Fruit fly (Drosophila melanogaster) whole organism, embryonic: ENCODE data around the gene CG13360.
A peak's percentile ranks its signal among the peaks of the same experiment; 100 is the strongest.

Experiments
- Antp ChIP-seq: fragments of 200-800 bp; sonication (Bioruptor generic); optimal IDR thresholded peaks from 3 replicates; lab custom pipeline; 2016; ENCODE audit warnings: missing biosample characterization, missing genetic modification characterization
- CG10543 ChIP-seq: fragments of 200-800 bp; sonication (Bioruptor generic); optimal IDR thresholded peaks from 3 replicates; lab custom pipeline; 2017; ENCODE audit warnings: missing biosample characterization, mild to moderate bottlenecking, missing genetic modification characterization, moderate library complexity
- CG12236 ChIP-seq: fragments of 200-800 bp; sonication (Bioruptor generic); optimal IDR thresholded peaks from 2 replicates; lab custom pipeline; 2016; ENCODE audit warnings: missing biosample characterization, missing genetic modification characterization
- CG12744 ChIP-seq: fragments of 200-800 bp; sonication (Bioruptor generic); optimal IDR thresholded peaks from 2 replicates; lab custom pipeline; 2016; ENCODE audit warnings: missing biosample characterization, missing genetic modification characterization
- CG15601 ChIP-seq: fragments of 200-800 bp; sonication (Bioruptor generic); optimal IDR thresholded peaks from 3 replicates; lab custom pipeline; 2019; ENCODE audit warnings: missing biosample characterization, mild to moderate bottlenecking, missing genetic modification characterization, moderate library complexity
- CG17186 ChIP-seq: fragments of 200-800 bp; sonication (Bioruptor generic); optimal IDR thresholded peaks from 3 replicates; lab custom pipeline; 2017; ENCODE audit warnings: missing biosample characterization, missing genetic modification reagents, missing genetic modification characterization
- CG18764 ChIP-seq: fragments of 200-800 bp; sonication (Bioruptor generic); optimal IDR thresholded peaks from 3 replicates; lab custom pipeline; 2016; ENCODE audit warnings: missing biosample characterization, missing genetic modification characterization
- CG30403 ChIP-seq: fragments of 200-800 bp; sonication (Bioruptor generic); optimal IDR thresholded peaks from 3 replicates; lab custom pipeline; 2016; ENCODE audit warnings: missing biosample characterization, missing genetic modification characterization
- CG33213 ChIP-seq: fragments of 200-800 bp; sonication (Bioruptor generic); optimal IDR thresholded peaks from 3 replicates; lab custom pipeline; 2016; ENCODE audit warnings: missing biosample characterization, missing genetic modification characterization
- CG34224 ChIP-seq: fragments of 200-800 bp; sonication (Bioruptor generic); IDR thresholded peaks from 3 replicates; pipeline ENCODE4 v1.3.6; 2022; ENCODE audit warnings: missing biosample characterization, missing genetic modification characterization; ENCODE audit not compliant: partially characterized antibody
- CG43689 ChIP-seq: fragments of 200-800 bp; sonication (Bioruptor generic); IDR thresholded peaks from 2 replicates; pipeline ENCODE4 v1.3.6; 2022; ENCODE audit warnings: missing biosample characterization, missing genetic modification characterization
- CG6272 ChIP-seq: fragments of 200-800 bp; sonication (Bioruptor generic); IDR thresholded peaks from 2 replicates; pipeline ENCODE4 v1.3.6; 2022; ENCODE audit warnings: missing biosample characterization, missing genetic modification characterization
- CG8290 ChIP-seq, 3 experiments: fragments of 200-800 bp; sonication (Bioruptor generic); optimal IDR thresholded peaks; 2 replicates each; lab custom pipeline; 2016 to 2019; ENCODE audit warnings: missing biosample characterization in 3 of 3, missing genetic modification characterization in 3 of 3, mild to moderate bottlenecking in 2 of 3, moderate library complexity in 1 of 3
- CrebB ChIP-seq: fragments of 200-800 bp; sonication (Bioruptor generic); optimal IDR thresholded peaks from 3 replicates; lab custom pipeline; 2018; ENCODE audit warnings: missing biosample characterization, mild to moderate bottlenecking, missing genetic modification characterization
- Deaf1 ChIP-seq: fragments of 200-800 bp; optimal IDR thresholded peaks from 3 replicates; lab custom pipeline; 2019; ENCODE audit warnings: missing biosample characterization, mild to moderate bottlenecking, missing genetic modification characterization, moderate library complexity
- Elba2 ChIP-seq: fragments of 200-800 bp; sonication (Bioruptor generic); optimal IDR thresholded peaks from 3 replicates; lab custom pipeline; 2016; ENCODE audit warnings: missing biosample characterization, missing genetic modification characterization
- Fer1 ChIP-seq: fragments of 200-800 bp; sonication (Bioruptor generic); optimal IDR thresholded peaks from 2 replicates; lab custom pipeline; 2017; ENCODE audit warnings: missing biosample characterization, mild to moderate bottlenecking, missing genetic modification characterization
- HmgZ ChIP-seq: fragments of 200-800 bp; sonication (Bioruptor generic); optimal IDR thresholded peaks from 2 replicates; lab custom pipeline; 2018; ENCODE audit warnings: missing biosample characterization, mild to moderate bottlenecking, missing genetic modification characterization
- Myb ChIP-seq: fragments of 200-800 bp; sonication (Bioruptor generic); optimal IDR thresholded peaks from 2 replicates; lab custom pipeline; 2016; ENCODE audit warnings: missing biosample characterization, missing genetic modification characterization
- NC2β ChIP-seq: fragments of 200-800 bp; sonication (Bioruptor generic); optimal IDR thresholded peaks from 2 replicates; lab custom pipeline; 2016; ENCODE audit warnings: missing biosample characterization, missing genetic modification characterization
- Nf-YC ChIP-seq: fragments of 200-800 bp; optimal IDR thresholded peaks from 3 replicates; lab custom pipeline; 2019; ENCODE audit warnings: missing biosample characterization, mild to moderate bottlenecking, missing genetic modification characterization, moderate library complexity
- Side ChIP-seq: fragments of 200-800 bp; sonication (Bioruptor generic); optimal IDR thresholded peaks from 2 replicates; lab custom pipeline; 2016; ENCODE audit warnings: missing biosample characterization, missing genetic modification characterization
- Sin3A ChIP-seq: fragments of >200 bp; optimal IDR thresholded peaks from 2 replicates; lab custom pipeline; 2018
- Sry-β ChIP-seq: fragments of 200-800 bp; sonication (Bioruptor generic); optimal IDR thresholded peaks from 2 replicates; lab custom pipeline; 2018; ENCODE audit warnings: missing biosample characterization, mild to moderate bottlenecking, missing genetic modification characterization, moderate library complexity
- ab ChIP-seq: fragments of 200-800 bp; sonication (Bioruptor generic); optimal IDR thresholded peaks from 2 replicates; lab custom pipeline; 2016; ENCODE audit warnings: missing biosample characterization, missing genetic modification characterization
- caup ChIP-seq: fragments of 200-800 bp; sonication (Bioruptor generic); optimal IDR thresholded peaks from 3 replicates; lab custom pipeline; 2017; ENCODE audit warnings: missing biosample characterization, mild to moderate bottlenecking, missing genetic modification characterization, moderate library complexity; ENCODE audit not compliant: severe bottlenecking
- chinmo ChIP-seq: fragments of 200-800 bp; sonication (Bioruptor generic); IDR thresholded peaks from 4 replicates; pipeline ENCODE4 v1.3.6; 2022; ENCODE audit warnings: missing biosample characterization, missing genetic modification characterization; ENCODE audit not compliant: partially characterized antibody
- crol ChIP-seq: fragments of 200-800 bp; sonication (Bioruptor generic); IDR thresholded peaks from 2 replicates; pipeline ENCODE4 v1.3.6; 2022; ENCODE audit warnings: missing biosample characterization, missing genetic modification characterization
- cwo ChIP-seq: fragments of 200-800 bp; sonication (Bioruptor generic); optimal IDR thresholded peaks from 3 replicates; lab custom pipeline; 2017; ENCODE audit warnings: missing biosample characterization, missing genetic modification characterization, mild to moderate bottlenecking, moderate library complexity, missing genetic modification reagents
- dati ChIP-seq: fragments of 200-800 bp; sonication (Bioruptor generic); IDR thresholded peaks from 2 replicates; pipeline ENCODE4 v1.3.6; 2022; ENCODE audit warnings: missing biosample characterization, missing genetic modification characterization
- exex ChIP-seq: fragments of 200-800 bp; sonication (Bioruptor generic); optimal IDR thresholded peaks from 4 replicates; lab custom pipeline; 2018; ENCODE audit warnings: missing biosample characterization, mild to moderate bottlenecking, missing genetic modification characterization, moderate library complexity
- eyg ChIP-seq: fragments of 200-800 bp; sonication (Bioruptor generic); optimal IDR thresholded peaks from 3 replicates; lab custom pipeline; 2016; ENCODE audit warnings: missing biosample characterization, missing genetic modification characterization
- ftz-f1 ChIP-seq: fragments of 200-800 bp; sonication (Bioruptor generic); optimal IDR thresholded peaks from 2 replicates; lab custom pipeline; 2016; ENCODE audit warnings: missing biosample characterization, missing genetic modification characterization
- grn ChIP-seq: fragments of 200-800 bp; sonication (Bioruptor generic); optimal IDR thresholded peaks from 3 replicates; lab custom pipeline; 2017; ENCODE audit warnings: missing biosample characterization, missing genetic modification characterization
- gsb ChIP-seq: fragments of 200-800 bp; sonication (Bioruptor generic); IDR thresholded peaks from 2 replicates; pipeline ENCODE4 v1.3.6; 2022; ENCODE audit warnings: missing biosample characterization, missing genetic modification characterization
- lab ChIP-seq: fragments of 200-800 bp; sonication (Bioruptor generic); optimal IDR thresholded peaks from 3 replicates; lab custom pipeline; 2017; ENCODE audit warnings: missing biosample characterization, missing genetic modification characterization, mild to moderate bottlenecking, moderate library complexity, missing genetic modification reagents
- lov ChIP-seq, 2 experiments: fragments of 200-800 bp in 1 of 2; fragments of >200 bp in 1 of 2; sonication (Bioruptor generic) in 1 of 2; IDR thresholded peaks in 1 of 2; optimal IDR thresholded peaks in 1 of 2; 2 replicates in 1 of 2; 3 replicates in 1 of 2; pipeline versions ENCODE4 v1.3.6 to Lab custom; 2017 to 2022; ENCODE audit warnings: missing biosample characterization in 1 of 2, missing genetic modification characterization in 1 of 2
- mirr ChIP-seq: fragments of 200-800 bp; sonication (Bioruptor generic); optimal IDR thresholded peaks from 3 replicates; lab custom pipeline; 2018; ENCODE audit warnings: missing biosample characterization, mild to moderate bottlenecking, missing genetic modification characterization
- p53 ChIP-seq: fragments of 200-800 bp; sonication (Bioruptor generic); optimal IDR thresholded peaks from 2 replicates; lab custom pipeline; 2016; ENCODE audit warnings: missing biosample characterization, missing genetic modification characterization
- peb ChIP-seq: fragments of 200-800 bp; sonication (Bioruptor generic); IDR thresholded peaks from 2 replicates; pipeline ENCODE4 v1.3.6; 2022; ENCODE audit warnings: missing biosample characterization, missing genetic modification characterization
- prd ChIP-seq, 3 experiments: fragments of >200 bp in 2 of 3; fragments of 200-800 bp in 1 of 3; sonication (Bioruptor generic) in 1 of 3; optimal IDR thresholded peaks in 2 of 3; IDR thresholded peaks in 1 of 3; 2 replicates in 2 of 3; 3 replicates in 1 of 3; pipeline versions ENCODE4 v1.3.6 to Lab custom; 2017 to 2022; ENCODE audit warnings: missing biosample characterization in 1 of 3, missing genetic modification characterization in 1 of 3
- pros ChIP-seq: fragments of 200-800 bp; sonication (Bioruptor generic); optimal IDR thresholded peaks from 3 replicates; lab custom pipeline; 2019; ENCODE audit warnings: missing biosample characterization, mild to moderate bottlenecking, missing genetic modification characterization, moderate library complexity
- repo ChIP-seq: fragments of 200-800 bp; sonication (Bioruptor generic); optimal IDR thresholded peaks from 2 replicates; lab custom pipeline; 2016; ENCODE audit warnings: missing biosample characterization, missing genetic modification characterization
- sd ChIP-seq: fragments of 200-800 bp; sonication (Bioruptor generic); optimal IDR thresholded peaks from 3 replicates; lab custom pipeline; 2018; ENCODE audit warnings: missing biosample characterization, mild to moderate bottlenecking, missing genetic modification characterization, moderate library complexity
- slp2 ChIP-seq: fragments of 200-800 bp; sonication (Bioruptor generic); optimal IDR thresholded peaks from 2 replicates; lab custom pipeline; 2016; ENCODE audit warnings: missing biosample characterization, missing genetic modification characterization
- sna ChIP-seq: fragments of 200-800 bp; sonication (Bioruptor generic); IDR thresholded peaks from 2 replicates; pipeline ENCODE4 v1.3.6; 2022; ENCODE audit warnings: missing biosample characterization, missing genetic modification characterization; ENCODE audit not compliant: partially characterized antibody
- sqz ChIP-seq: fragments of 200-800 bp; sonication (Bioruptor generic); optimal IDR thresholded peaks from 3 replicates; lab custom pipeline; 2018; ENCODE audit warnings: missing biosample characterization, mild to moderate bottlenecking, missing genetic modification characterization
- tna ChIP-seq: fragments of 200-800 bp; sonication (Bioruptor generic); IDR thresholded peaks from 2 replicates; pipeline ENCODE4 v1.3.6; 2022; ENCODE audit warnings: missing biosample characterization, missing genetic modification characterization; ENCODE audit not compliant: partially characterized antibody

The CG13360 gene

DNA sequence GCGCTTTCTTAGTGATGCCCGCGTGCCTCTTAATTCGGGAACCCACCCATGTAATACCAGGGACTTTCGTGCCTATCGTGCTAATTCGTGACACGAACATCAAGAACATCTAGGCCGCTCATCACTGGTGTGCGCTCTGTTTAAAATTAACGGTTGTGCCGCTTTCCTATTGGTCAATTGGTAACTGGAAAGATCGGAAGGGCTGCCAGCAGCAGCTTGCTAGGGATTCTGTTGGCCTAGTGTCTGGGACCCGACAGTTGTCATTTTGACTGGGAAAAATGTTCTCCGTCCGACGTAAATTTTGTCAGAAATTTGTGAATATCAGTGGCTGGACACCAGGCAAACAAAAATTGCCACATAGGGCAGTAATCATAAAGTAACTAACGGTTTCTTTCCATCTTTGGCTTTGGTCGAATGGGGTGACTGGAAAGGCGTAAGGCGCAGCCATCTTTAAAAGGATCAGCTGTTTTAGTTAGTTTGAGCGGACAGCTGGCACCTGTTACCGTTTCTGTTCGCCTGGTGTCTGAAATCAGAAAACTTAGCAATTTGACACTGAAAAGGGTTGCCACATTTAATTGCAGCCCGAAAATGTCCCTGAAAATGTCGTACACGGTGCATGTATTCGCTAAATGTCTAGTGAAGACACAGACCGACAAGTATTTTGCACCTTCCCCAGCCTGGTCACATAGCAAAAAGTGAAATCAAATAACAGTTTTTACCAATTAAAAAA lies 30.8 kb downstream of the CG13360 start, which contains the start of gene CG5273 (continued):
- peak; percentile 77 for TF ChIP-seq CG8290 (GFP tag; optimal IDR thresholded peaks at IDR 0.05; lab: Kevin White, UChicago)
- peak; percentile 15 to 93 for TF ChIP-seq CG8290 (tag; optimal IDR thresholded peaks at IDR 0.05; lab: Kevin White, UChicago)
- TF ChIP-seq CG33213 (GFP tag; lab: Kevin White, UChicago), result peak; percentile 85
- TF ChIP-seq Nf-YC (tag; lab: Kevin White, UChicago), result peak; percentile 99
- peak; percentile 96 for TF ChIP-seq ftz-f1
- TF ChIP-seq sna (GFP tag; lab: Robert Waterston, UW), result peak; percentile 96
- TF ChIP-seq Myb, result peak; percentile 94
- peak; percentile 95 for TF ChIP-seq chinmo
- TF ChIP-seq CG10543 (GFP tag; lab: Kevin White, UChicago), result peak; percentile 69
- no peak for TF ChIP-seq Antp (GFP tag; lab: Kevin White, UChicago)
- peak; percentile 53 for TF ChIP-seq sd (tag; lab: Kevin White, UChicago)
- TF ChIP-seq Sry-β (GFP tag; lab: Kevin White, UChicago), result peak; percentile 95
- peak; percentile 53 for TF ChIP-seq HmgZ (tag; lab: Kevin White, UChicago)
- TF ChIP-seq caup, result peak; percentile 38
- peak; percentile 39 for TF ChIP-seq p53
- peak; percentile 78 for TF ChIP-seq tna (GFP tag; lab: Robert Waterston, UW)
- peak; percentile 98 for TF ChIP-seq pros (GFP tag; lab: Kevin White, UChicago)

- no peak for TF ChIP-seq gsb (GFP tag; lab: Robert Waterston, UW)
- TF ChIP-seq lab, result peak; percentile 12
- no peak for TF ChIP-seq Elba2 (GFP tag; lab: Kevin White, UChicago)
- peak; percentile 24 for TF ChIP-seq grn (GFP tag; lab: Kevin White, UChicago)
- no peak for TF ChIP-seq NC2β (GFP tag; lab: Kevin White, UChicago)
- TF ChIP-seq Deaf1 (tag; lab: Kevin White, UChicago), result no peak
- TF ChIP-seq ab (GFP tag; lab: Kevin White, UChicago), result no peak
- no peak for TF ChIP-seq eyg
- TF ChIP-seq CG12744 (GFP tag; lab: Kevin White, UChicago), result no peak
- no peak for TF ChIP-seq repo (GFP tag; lab: Kevin White, UChicago)
- no peak for TF ChIP-seq crol (GFP tag; lab: Robert Waterston, UW)
- no peak for TF ChIP-seq CG43689 (GFP tag; lab: Robert Waterston, UW)
- no peak for TF ChIP-seq CG15601 (tag; lab: Kevin White, UChicago)
- TF ChIP-seq lov (optimal IDR thresholded peaks at IDR 0.05; lab: Kevin White, UChicago), result no peak
- no peak for TF ChIP-seq lov (GFP tag; IDR thresholded peaks at IDR 0.05; lab: Robert Waterston, UW)
- TF ChIP-seq prd (optimal IDR thresholded peaks at IDR 0.05; lab: Kevin White, UChicago), result no peak
- TF ChIP-seq prd (GFP tag; IDR thresholded peaks at IDR 0.05; lab: Robert Waterston, UW), result no peak
- no peak for TF ChIP-seq CG34224
- TF ChIP-seq Sin3A, result no peak
- peak; percentile 83 for TF ChIP-seq exex (tag; lab: Kevin White, UChicago)
- TF ChIP-seq cwo (GFP tag; lab: Kevin White, UChicago), result peak; percentile 88
- TF ChIP-seq CG12236 (GFP tag; lab: Kevin White, UChicago), result no peak
- no peak for TF ChIP-seq CG17186
- TF ChIP-seq slp2, result no peak
- no peak for TF ChIP-seq Fer1
- TF ChIP-seq CG6272 (GFP tag; lab: Robert Waterston, UW), result no peak
- no peak for TF ChIP-seq CG18764 (GFP tag; lab: Kevin White, UChicago)
- no peak for TF ChIP-seq sqz
- TF ChIP-seq peb (GFP tag; lab: Robert Waterston, UW), result no peak
- no peak for TF ChIP-seq dati (GFP tag; lab: Robert Waterston, UW)
- no peak for TF ChIP-seq Side (GFP tag; lab: Kevin White, UChicago)
- no peak for TF ChIP-seq CrebB (tag; lab: Kevin White, UChicago)
- TF ChIP-seq CG30403 (GFP tag; lab: Kevin White, UChicago), result no peak
- TF ChIP-seq mirr (GFP tag; lab: Kevin White, UChicago), result peak; percentile 34
- TF ChIP-seq Sry-β (GFP tag; lab: Kevin White, UChicago), result no peak
Observed at dm6 chrX:756856-757255, 33.0 kb downstream of the CG13360 start.
